Fruit fly (Drosophila melanogaster) S2 (cell line): ENCODE results near the gene ZIPIC.

Source experiments
- CG8478 ChIP-seq: fragments of >200 bp; optimal IDR thresholded peaks from 2 replicates; lab custom pipeline; 2018
- CTCF ChIP-seq, 2 experiments: fragments of >200 bp; optimal IDR thresholded peaks; 2 replicates each; lab custom pipeline; 2018

DNA sequence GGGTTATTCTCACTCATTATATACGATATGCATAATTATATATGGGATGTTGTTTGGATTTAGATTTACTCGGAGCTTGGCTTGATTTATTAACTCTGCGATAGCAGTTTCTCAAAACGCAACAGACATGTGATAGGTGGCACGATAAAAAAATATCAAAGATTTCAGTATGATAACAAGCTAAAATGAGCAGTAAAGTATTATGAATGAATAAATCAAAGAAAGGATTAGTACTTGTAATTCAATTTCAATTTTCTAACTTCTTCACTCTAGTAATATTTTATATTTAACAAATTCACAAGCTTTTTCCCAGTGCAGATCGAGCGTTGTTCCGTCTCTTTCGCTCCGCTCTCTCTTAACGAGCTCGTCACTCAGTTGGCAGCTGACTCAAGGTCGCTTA, 47.5 kb upstream of the ZIPIC start:
- no peak for TF ChIP-seq CG8478 (lab: Kevin White, UChicago)
- TF ChIP-seq CTCF (optimal IDR thresholded peaks at IDR 0.05; lab: Kevin White, UChicago): no peak
